Worm (Caenorhabditis elegans) whole organism, dauer: Measurements from ENCODE around the gene cpn-2.

Experiments used
- unc-62 ChIP-seq: sonication (generic microtip); optimal IDR thresholded peaks from 2 replicates; lab custom pipeline; 2017; ENCODE audit warnings: missing biosample characterization, missing genetic modification reagents, missing genetic modification characterization

The cpn-2 gene

DNA sequence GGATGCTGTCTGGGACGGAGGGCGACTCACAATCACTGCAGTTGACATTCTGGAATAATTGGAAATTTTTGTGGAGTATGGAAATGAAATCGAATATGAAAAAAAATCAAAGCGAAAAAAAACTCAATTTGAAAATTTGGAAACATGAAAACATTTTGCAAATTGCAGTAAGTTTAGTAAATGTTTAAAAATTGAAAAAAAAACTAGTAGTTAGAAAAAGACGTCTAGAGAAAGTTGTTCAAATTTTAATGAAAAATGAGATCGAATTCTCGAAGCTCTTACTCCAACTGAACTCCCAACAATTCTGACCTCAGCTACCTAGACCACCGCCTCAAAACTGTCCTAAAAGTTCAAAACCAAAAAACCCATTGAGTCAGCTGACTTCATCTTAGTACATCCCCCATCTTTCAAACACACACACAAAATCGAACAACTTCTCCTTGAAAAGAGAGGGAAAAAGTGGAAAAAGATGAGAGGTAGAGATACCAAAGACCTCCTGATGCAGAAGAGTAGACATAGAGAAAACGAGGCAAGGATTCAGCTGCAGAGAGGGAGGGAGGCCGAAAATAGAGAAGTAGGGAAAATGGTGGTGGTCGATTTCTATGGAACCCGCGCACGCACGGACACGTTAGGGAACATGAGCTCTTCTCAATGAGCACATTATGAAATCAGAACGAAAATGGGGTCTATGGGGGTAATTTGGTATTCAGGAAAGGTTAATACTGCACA lies 14.4 kb upstream of the cpn-2 start, which contains the start of gene K01A2.10:
K01A2.10 (minus strand) TSS at position 51 of the 729 bp plus-strand sequence.
- no peak for TF ChIP-seq unc-62 (GFP tag; lab: Kevin White, UChicago)

ce11 chrII:325639-326350 lies 11.8 kb upstream of the cpn-2 start, which contains the start of gene sgcb-1:
Gene sgcb-1, plus strand, starts transcription at chrII:326300.
- TF ChIP-seq unc-62 (GFP tag; lab: Kevin White, UChicago): no peak

DNA sequence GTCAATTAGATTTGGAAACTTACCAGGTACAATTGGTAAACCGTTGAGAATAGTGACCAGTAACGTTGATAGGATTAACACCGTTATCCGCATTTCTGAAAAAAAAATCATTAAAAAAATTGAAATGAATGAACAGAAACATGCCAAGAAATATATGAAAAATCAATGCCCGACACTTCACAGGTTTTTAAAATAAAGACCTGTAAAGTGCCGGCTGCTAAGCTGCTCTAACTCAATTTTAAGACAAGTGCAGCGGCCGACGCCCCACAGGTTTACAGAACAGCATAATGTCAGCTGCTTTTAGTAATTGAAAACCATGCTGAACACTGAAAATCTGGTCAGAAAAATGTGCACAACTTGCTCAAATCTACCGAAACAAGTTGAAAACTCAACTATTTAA lies 5.2 kb upstream of the cpn-2 start, which contains the start of gene cbn-1:
cbn-1 (minus strand) TSS at position 101 of the 400 bp plus-strand sequence.
- no peak for TF ChIP-seq unc-62 (GFP tag; lab: Kevin White, UChicago)

ce11 chrII:333853-334449 lies 3.6 kb upstream of the cpn-2 start:
- no peak for TF ChIP-seq unc-62 (GFP tag; lab: Kevin White, UChicago)

ce11 chrII:334828-335227 lies 2.8 kb upstream of the cpn-2 start:
- TF ChIP-seq unc-62 (GFP tag; lab: Kevin White, UChicago): no peak

DNA sequence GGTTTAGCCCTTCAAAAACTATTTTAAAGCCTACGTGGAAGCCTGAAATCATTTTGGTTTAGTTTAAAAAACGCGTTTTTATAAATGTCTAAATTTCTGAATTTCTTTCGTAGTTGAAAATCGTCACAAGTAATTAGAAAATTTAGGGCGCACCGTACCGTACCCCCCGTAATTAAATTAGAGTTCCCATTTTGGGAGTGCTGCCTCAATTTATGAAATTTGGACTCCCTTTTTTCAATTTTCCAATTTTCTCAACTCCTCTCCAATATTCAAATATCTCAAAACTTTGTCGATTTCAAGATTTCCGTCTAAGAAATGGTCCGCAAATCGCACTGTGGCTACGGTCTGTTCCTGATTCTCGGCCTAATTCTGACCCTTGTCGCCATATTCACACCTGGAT lies 2.6 kb downstream of the cpn-2 start, which contains the start of gene clc-31:
clc-31 (plus strand) TSS at position 301 of the 400 bp plus-strand sequence.
- no peak for TF ChIP-seq unc-62 (GFP tag; lab: Kevin White, UChicago)

DNA sequence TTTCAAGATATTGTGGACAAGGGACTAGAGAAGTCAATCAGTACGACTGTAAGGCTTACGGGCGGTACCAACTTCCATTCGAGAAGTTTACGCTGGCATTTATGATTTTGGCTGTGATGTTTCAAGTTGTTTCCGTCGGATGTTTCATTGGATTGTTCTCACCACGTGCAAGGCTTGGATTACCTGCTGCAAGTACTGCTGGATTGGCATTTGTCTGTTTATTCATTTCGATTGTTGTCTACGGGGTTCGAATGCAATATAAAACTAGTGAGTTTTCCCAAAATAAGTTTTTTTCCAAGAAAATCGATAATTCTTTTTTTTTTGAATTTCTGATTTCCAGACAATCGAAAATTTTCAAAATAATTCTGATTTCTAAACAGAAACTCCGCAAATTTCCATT lies 3.1 kb downstream of the cpn-2 start:
- no peak for TF ChIP-seq unc-62 (GFP tag; lab: Kevin White, UChicago)

DNA sequence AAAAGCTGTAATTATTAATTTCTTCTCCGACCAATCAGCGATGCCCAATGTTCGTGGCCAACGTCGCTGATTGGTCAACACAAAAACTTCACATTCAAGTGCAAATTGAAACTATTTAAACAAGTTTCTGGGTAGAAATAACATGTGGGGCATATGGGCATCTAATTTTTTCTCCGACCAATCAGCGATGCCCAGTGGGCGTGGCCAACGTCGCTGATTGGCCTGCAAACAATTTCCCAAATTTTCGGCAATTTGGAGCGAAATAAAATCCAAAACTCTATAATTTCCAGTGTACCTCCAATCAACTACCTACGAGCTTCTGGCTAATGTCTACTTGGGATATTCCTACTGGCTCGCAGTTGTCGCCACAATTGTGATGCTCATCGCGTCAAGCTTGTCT lies 3.7 kb downstream of the cpn-2 start:
- TF ChIP-seq unc-62 (GFP tag; lab: Kevin White, UChicago): no peak

DNA sequence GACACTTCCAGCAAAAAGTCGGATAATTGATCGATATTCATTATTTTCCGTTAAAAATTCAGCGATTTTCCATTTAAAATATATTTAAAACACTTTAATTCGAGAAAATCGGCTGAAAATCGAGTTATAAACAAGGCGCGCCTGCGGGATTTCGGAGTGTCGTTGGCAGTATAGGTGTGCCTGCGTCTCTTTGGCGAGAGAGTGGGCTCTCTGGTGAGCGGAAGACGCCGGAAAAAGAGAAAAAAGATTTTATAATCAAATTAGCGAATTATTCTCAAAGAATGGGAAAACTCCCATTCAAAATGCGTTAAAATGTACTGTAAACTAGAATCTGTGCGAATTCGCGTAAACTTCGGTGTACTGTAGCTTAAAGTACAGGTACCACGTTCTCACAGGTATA lies 10.2 kb downstream of the cpn-2 start, which contains the start of gene D1069.3:
D1069.3 (minus strand) TSS at position 158 of the 400 bp plus-strand sequence.
- TF ChIP-seq unc-62 (GFP tag; lab: Kevin White, UChicago): no peak

ce11 chrII:349749-350148 lies 12.2 kb downstream of the cpn-2 start:
- no peak for TF ChIP-seq unc-62 (GFP tag; lab: Kevin White, UChicago)

DNA sequence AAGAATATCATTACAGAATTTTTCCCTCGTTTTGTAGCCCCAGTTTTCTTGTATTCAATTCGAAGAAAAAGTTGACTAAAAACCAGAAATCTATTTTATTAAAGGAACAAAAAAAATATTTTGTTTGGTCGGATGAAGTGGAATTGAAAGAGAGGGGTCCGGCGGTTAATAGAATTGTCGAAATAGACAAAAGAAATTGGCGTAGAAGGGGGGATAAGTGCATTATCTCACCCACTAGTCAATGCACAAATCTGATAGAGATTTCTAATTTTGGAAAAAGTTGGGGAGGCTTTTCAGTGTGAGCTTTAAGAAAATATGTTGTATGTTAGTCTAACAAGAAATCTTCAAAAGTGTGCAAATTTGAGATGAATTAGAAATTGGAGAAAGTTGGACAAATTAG lies 16.9 kb downstream of the cpn-2 start:
- TF ChIP-seq unc-62 (GFP tag; lab: Kevin White, UChicago): no peak

DNA sequence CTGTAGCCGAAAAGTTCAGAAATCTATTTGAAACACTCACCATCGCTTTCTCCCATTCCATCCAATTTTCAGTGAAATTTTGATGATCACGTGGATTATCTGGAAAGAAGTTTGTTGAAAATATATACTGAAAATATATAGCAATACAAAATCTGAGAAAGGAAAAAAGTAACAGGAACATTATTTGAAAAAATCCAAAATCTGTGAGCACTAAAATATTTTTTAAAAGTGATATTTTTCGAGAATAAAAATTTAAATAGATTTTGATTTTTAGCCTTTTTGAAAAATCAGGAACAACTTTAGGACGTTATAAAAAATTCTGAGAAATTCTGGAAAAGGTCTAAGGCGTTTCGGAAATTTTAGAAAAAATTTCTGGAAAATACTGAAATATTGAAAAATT lies 19.4 kb downstream of the cpn-2 start, which contains the start of gene dmsr-4:
dmsr-4 (minus strand) TSS at position 101 of the 400 bp plus-strand sequence.
- TF ChIP-seq unc-62 (GFP tag; lab: Kevin White, UChicago): no peak

- no peak for TF ChIP-seq unc-62 (GFP tag; lab: Kevin White, UChicago)
Observed at ce11 chrII:367455-367854, 29.9 kb downstream of the cpn-2 start, which contains the start of gene ptr-3. Gene ptr-3, minus strand, starts transcription at chrII:367555.

DNA sequence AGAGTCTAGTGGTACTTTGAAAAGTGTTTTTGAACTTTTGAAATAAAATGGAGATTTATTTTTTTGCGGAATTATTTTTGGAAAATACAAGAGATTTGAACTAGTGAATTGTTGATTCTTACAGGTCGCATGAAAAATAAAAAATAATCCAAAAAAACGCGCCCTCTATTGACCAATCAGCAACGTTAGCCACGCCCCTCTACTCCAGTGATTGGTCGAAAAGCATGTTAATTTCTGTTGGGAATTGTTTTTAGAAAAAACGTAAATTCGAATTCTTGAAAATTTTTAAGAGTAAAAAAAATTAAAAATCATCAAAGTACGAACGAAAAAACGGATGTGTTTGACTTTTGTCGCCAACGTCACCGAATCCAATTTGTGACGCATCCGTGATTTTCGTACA lies 32.8 kb downstream of the cpn-2 start:
- TF ChIP-seq unc-62 (GFP tag; lab: Kevin White, UChicago): no peak

DNA sequence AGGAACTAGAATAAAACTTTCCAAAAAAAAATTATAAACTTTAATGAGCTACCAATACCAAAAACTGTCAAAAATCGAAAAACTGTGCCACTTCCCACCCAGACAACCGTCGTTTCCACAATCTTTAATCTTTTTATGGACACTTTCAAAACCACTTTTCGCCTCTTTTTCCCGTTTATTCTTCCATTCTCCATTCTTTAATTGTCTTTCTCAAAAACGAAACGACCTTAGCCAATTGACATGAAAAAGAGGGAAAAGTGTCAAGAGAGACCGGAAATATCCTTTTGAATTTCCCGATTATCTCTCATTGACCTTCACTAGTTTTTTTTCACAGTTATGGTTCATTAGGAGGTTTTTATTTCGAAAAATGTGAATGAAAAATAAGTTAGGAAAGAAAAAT lies 34.0 kb downstream of the cpn-2 start:
- TF ChIP-seq unc-62 (GFP tag; lab: Kevin White, UChicago): no peak

DNA sequence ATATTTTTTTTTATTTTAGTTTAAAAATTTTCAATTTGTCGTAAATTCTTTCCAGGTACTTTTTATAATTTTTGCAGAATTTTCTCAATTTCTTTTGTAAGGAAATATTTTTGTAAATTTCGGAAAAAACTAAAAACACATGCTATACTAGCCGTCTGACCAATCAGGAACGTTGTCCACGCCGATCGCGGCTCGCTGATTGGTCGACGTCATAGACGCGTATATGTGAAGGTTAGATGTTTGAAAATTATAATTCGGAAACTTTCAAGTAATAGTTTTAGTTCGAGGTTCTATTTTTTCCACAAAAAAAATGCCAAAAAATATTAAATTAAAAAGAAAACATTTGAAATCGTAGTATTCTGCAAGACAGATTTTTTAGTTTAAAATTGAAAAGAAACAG lies 34.7 kb downstream of the cpn-2 start:
- no peak for TF ChIP-seq unc-62 (GFP tag; lab: Kevin White, UChicago)
